Fruit fly (Drosophila melanogaster) whole organism, pupa: ENCODE data around the gene CG42818.

Experiments
- CG15710 ChIP-seq: fragments of 200-800 bp; sonication (Bioruptor generic); optimal IDR thresholded peaks from 2 replicates; lab custom pipeline; 2018; ENCODE audit warnings: missing biosample characterization, mild to moderate bottlenecking, missing genetic modification characterization, moderate library complexity
- CG34367 ChIP-seq: fragments of 200-800 bp; sonication (Bioruptor generic); optimal IDR thresholded peaks from 2 replicates; lab custom pipeline; 2018; ENCODE audit warnings: missing biosample characterization, mild to moderate bottlenecking, missing genetic modification characterization
- EcR ChIP-seq: fragments of 200-800 bp; sonication (Bioruptor generic); optimal IDR thresholded peaks from 3 replicates; lab custom pipeline; 2019; ENCODE audit warnings: missing biosample characterization, missing genetic modification characterization, mild to moderate bottlenecking, moderate library complexity, missing genetic modification reagents

DNA sequence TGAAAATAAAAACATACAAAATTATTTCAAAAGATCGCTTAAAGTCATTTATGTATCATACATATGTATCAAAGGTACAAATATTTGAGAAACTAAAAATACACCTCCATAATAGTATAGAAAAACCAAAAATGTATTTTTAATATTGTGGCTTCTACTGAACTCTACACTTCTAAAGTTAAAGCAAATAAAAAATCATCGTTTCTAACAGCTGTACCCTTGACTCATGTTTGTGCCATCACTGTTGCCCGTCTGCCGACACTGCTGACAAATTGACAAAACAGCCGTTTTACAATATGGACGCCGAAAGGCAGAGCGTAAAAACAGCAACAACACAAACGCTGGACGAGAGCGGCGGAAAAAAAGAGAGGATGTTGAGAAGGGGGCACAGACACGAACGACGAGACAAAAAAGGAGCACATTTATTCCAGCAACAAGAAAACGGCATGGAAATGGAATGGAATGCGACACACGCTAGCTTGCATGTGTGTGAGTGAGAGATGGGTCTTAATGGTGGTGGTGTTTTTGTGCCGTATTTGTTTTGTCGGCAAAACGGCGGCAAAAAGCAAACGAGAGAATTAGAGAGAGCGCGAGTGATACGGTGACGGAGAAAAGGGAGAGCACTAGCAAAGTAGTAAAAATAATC is 44.7 kb downstream of the CG42818 start:
- peak; percentile 60 for TF ChIP-seq CG34367
- TF ChIP-seq EcR (GFP tag; lab: Kevin White, UChicago), result peak; percentile 57
- peak; percentile 62 for TF ChIP-seq CG15710 (tag; lab: Kevin White, UChicago)
